Fruit fly (Drosophila melanogaster) whole organism, embryonic: ENCODE data around the gene Naxd.
A peak's percentile ranks its signal among the peaks of the same experiment; 100 is the strongest.

Source experiments
- B-H1 ChIP-seq: fragments of 200-800 bp; sonication (Bioruptor generic); IDR thresholded peaks from 3 replicates; pipeline ENCODE4 v1.3.6; 2022; ENCODE audit warnings: missing biosample characterization, missing genetic modification characterization
- CG10267 ChIP-seq: fragments of 200-800 bp; sonication (Bioruptor generic); optimal IDR thresholded peaks from 2 replicates; lab custom pipeline; 2018; ENCODE audit warnings: missing biosample characterization, mild to moderate bottlenecking, missing genetic modification characterization, moderate library complexity
- CG10431 ChIP-seq: fragments of 200-800 bp; sonication (Bioruptor generic); optimal IDR thresholded peaks from 3 replicates; lab custom pipeline; 2018; ENCODE audit warnings: missing biosample characterization, mild to moderate bottlenecking, missing genetic modification characterization
- CG12104 ChIP-seq: fragments of 200-800 bp; sonication (Bioruptor generic); optimal IDR thresholded peaks from 3 replicates; lab custom pipeline; 2016; ENCODE audit warnings: missing biosample characterization, missing genetic modification characterization
- CG14710 ChIP-seq: fragments of 200-800 bp; sonication (Bioruptor generic); optimal IDR thresholded peaks from 3 replicates; lab custom pipeline; 2019; ENCODE audit warnings: missing biosample characterization, mild to moderate bottlenecking, missing genetic modification characterization, moderate library complexity
- CG17328 ChIP-seq: fragments of 200-800 bp; sonication (Bioruptor generic); IDR thresholded peaks from 2 replicates; pipeline ENCODE4 v1.3.6; 2022; ENCODE audit warnings: missing biosample characterization, missing genetic modification characterization
- CG17361 ChIP-seq: fragments of 200-800 bp; sonication (Bioruptor generic); IDR thresholded peaks from 3 replicates; pipeline ENCODE4 v1.3.6; 2022; ENCODE audit warnings: missing biosample characterization, missing genetic modification characterization
- CG17829 ChIP-seq: fragments of 200-800 bp; optimal IDR thresholded peaks from 2 replicates; lab custom pipeline; 2019; ENCODE audit warnings: missing biosample characterization, mild to moderate bottlenecking, missing genetic modification characterization, moderate library complexity
- CG2199 ChIP-seq: fragments of 200-800 bp; sonication (Bioruptor generic); IDR thresholded peaks from 3 replicates; pipeline ENCODE4 v1.3.6; 2022; ENCODE audit warnings: missing biosample characterization, missing genetic modification characterization
- CG32772 ChIP-seq: fragments of 200-800 bp; sonication (Bioruptor generic); IDR thresholded peaks from 2 replicates; pipeline ENCODE4 v1.3.6; 2022; ENCODE audit warnings: missing biosample characterization, missing genetic modification characterization
- CG43689 ChIP-seq: fragments of 200-800 bp; sonication (Bioruptor generic); IDR thresholded peaks from 2 replicates; pipeline ENCODE4 v1.3.6; 2022; ENCODE audit warnings: missing biosample characterization, missing genetic modification characterization
- CG4854 ChIP-seq: fragments of 200-800 bp; sonication (Bioruptor generic); optimal IDR thresholded peaks from 2 replicates; lab custom pipeline; 2016; ENCODE audit warnings: missing biosample characterization, missing genetic modification characterization, inconsistent platforms
- CG7372 ChIP-seq: fragments of 200-800 bp; sonication (Bioruptor generic); IDR thresholded peaks from 2 replicates; pipeline ENCODE4 v1.3.6; 2022; ENCODE audit warnings: missing biosample characterization, missing genetic modification characterization
- CG7556 ChIP-seq: fragments of 200-800 bp; sonication (Bioruptor generic); optimal IDR thresholded peaks from 2 replicates; lab custom pipeline; 2017; ENCODE audit warnings: missing biosample characterization, mild to moderate bottlenecking, missing genetic modification characterization
- CG7839 ChIP-seq: fragments of 200-800 bp; sonication (Bioruptor generic); optimal IDR thresholded peaks from 3 replicates; lab custom pipeline; 2018; ENCODE audit warnings: missing biosample characterization, mild to moderate bottlenecking, missing genetic modification characterization, moderate library complexity
- CG7963 ChIP-seq: fragments of 200-800 bp; sonication (Bioruptor generic); IDR thresholded peaks from 3 replicates; pipeline ENCODE4 v1.3.6; 2022; ENCODE audit warnings: missing biosample characterization, missing genetic modification characterization; ENCODE audit not compliant: partially characterized antibody
- CG9609 ChIP-seq: fragments of 200-800 bp; sonication (Bioruptor generic); optimal IDR thresholded peaks from 3 replicates; lab custom pipeline; 2016; ENCODE audit warnings: missing biosample characterization, missing genetic modification characterization
- CG9727 ChIP-seq: fragments of 200-800 bp; sonication (Bioruptor generic); optimal IDR thresholded peaks from 3 replicates; lab custom pipeline; 2017; ENCODE audit warnings: missing biosample characterization, mild to moderate bottlenecking, missing genetic modification characterization
- D19B ChIP-seq: fragments of 200-800 bp; sonication (Bioruptor generic); optimal IDR thresholded peaks from 2 replicates; lab custom pipeline; 2017; ENCODE audit warnings: missing biosample characterization, mild to moderate bottlenecking, missing genetic modification characterization
- Dfd ChIP-seq, 2 experiments: fragments of >200 bp; optimal IDR thresholded peaks; 2 replicates each; lab custom pipeline; 2017; ENCODE audit warnings: missing biosample characterization in 2 of 2, missing genetic modification characterization in 2 of 2
- Doc2 ChIP-seq: fragments of 200-800 bp; sonication (Bioruptor generic); IDR thresholded peaks from 2 replicates; pipeline ENCODE4 v1.3.6; 2022; ENCODE audit warnings: missing biosample characterization, missing genetic modification characterization
- Ets65A ChIP-seq: fragments of 200-800 bp; sonication (Bioruptor generic); peaks from one replicate; lab custom pipeline; 2016; ENCODE audit warnings: missing biosample characterization, missing genetic modification characterization
- Hmr ChIP-seq: fragments of 200-800 bp; sonication (Bioruptor generic); optimal IDR thresholded peaks from 3 replicates; lab custom pipeline; 2017; ENCODE audit warnings: mild to moderate bottlenecking, missing biosample characterization, missing genetic modification reagents, missing genetic modification characterization
- Kr ChIP-seq: fragments of 200-800 bp; sonication (Bioruptor generic); optimal IDR thresholded peaks from 2 replicates; lab custom pipeline; 2017; ENCODE audit warnings: missing biosample characterization, mild to moderate bottlenecking, missing genetic modification characterization
- Lhr ChIP-seq: fragments of 200-800 bp; sonication (Bioruptor generic); optimal IDR thresholded peaks from 3 replicates; lab custom pipeline; 2017; ENCODE audit warnings: mild to moderate bottlenecking, missing biosample characterization, missing genetic modification reagents, missing genetic modification characterization
- Poxn ChIP-seq: fragments of 200-800 bp; sonication (Bioruptor generic); IDR thresholded peaks from 2 replicates; pipeline ENCODE4 v1.3.6; 2022; ENCODE audit warnings: missing biosample characterization, missing genetic modification characterization
- ab ChIP-seq: fragments of 200-800 bp; sonication (Bioruptor generic); optimal IDR thresholded peaks from 2 replicates; lab custom pipeline; 2016; ENCODE audit warnings: missing biosample characterization, missing genetic modification characterization
- aop ChIP-seq: fragments of 200-800 bp; sonication (Bioruptor generic); IDR thresholded peaks from 2 replicates; pipeline ENCODE4 v1.3.6; 2022; ENCODE audit warnings: missing biosample characterization, missing genetic modification characterization
- ato ChIP-seq: fragments of 200-800 bp; sonication (Bioruptor generic); IDR thresholded peaks from 2 replicates; pipeline ENCODE4 v1.3.6; 2022; ENCODE audit warnings: missing biosample characterization, missing genetic modification characterization; ENCODE audit not compliant: partially characterized antibody
- br ChIP-seq: fragments of >200 bp; optimal IDR thresholded peaks from 2 replicates; lab custom pipeline; 2017
- cg ChIP-seq: fragments of 200-800 bp; sonication (Bioruptor generic); optimal IDR thresholded peaks from 3 replicates; lab custom pipeline; 2019; ENCODE audit warnings: missing biosample characterization, mild to moderate bottlenecking, missing genetic modification characterization, moderate library complexity
- chn ChIP-seq: fragments of 200-800 bp; sonication (Bioruptor generic); optimal IDR thresholded peaks from 2 replicates; lab custom pipeline; 2016; ENCODE audit warnings: missing biosample characterization, missing genetic modification characterization
- ci ChIP-seq: fragments of 200-800 bp; sonication (Bioruptor generic); IDR thresholded peaks from 3 replicates; pipeline ENCODE4 v1.3.6; 2022; ENCODE audit warnings: missing biosample characterization, missing genetic modification characterization
- dm ChIP-seq: fragments of 200-800 bp; sonication (Bioruptor generic); optimal IDR thresholded peaks from 3 replicates; lab custom pipeline; 2016; ENCODE audit warnings: missing biosample characterization, missing genetic modification characterization
- fd102C ChIP-seq: fragments of 200-800 bp; sonication (Bioruptor generic); optimal IDR thresholded peaks from 2 replicates; lab custom pipeline; 2018; ENCODE audit warnings: missing biosample characterization, mild to moderate bottlenecking, missing genetic modification characterization, moderate library complexity
- her ChIP-seq: fragments of 200-800 bp; sonication (Bioruptor generic); optimal IDR thresholded peaks from 2 replicates; lab custom pipeline; 2016; ENCODE audit warnings: missing biosample characterization, missing genetic modification characterization
- insv ChIP-seq, 2 experiments: fragments of 200-800 bp; sonication (Bioruptor generic); optimal IDR thresholded peaks; 3 replicates each; lab custom pipeline; 2016 to 2018; ENCODE audit warnings: missing biosample characterization in 2 of 2, missing genetic modification characterization in 2 of 2
- mam ChIP-seq: fragments of 200-800 bp; sonication (Bioruptor generic); optimal IDR thresholded peaks from 3 replicates; lab custom pipeline; 2016; ENCODE audit warnings: missing biosample characterization, missing genetic modification characterization
- nmo ChIP-seq: fragments of 200-800 bp; sonication (Bioruptor generic); optimal IDR thresholded peaks from 2 replicates; lab custom pipeline; 2018; ENCODE audit warnings: missing biosample characterization, mild to moderate bottlenecking, missing genetic modification characterization, moderate library complexity
- odd ChIP-seq: fragments of 200-800 bp; sonication (Bioruptor generic); optimal IDR thresholded peaks from 2 replicates; lab custom pipeline; 2017; ENCODE audit warnings: missing biosample characterization, mild to moderate bottlenecking, missing genetic modification characterization
- pfk ChIP-seq: fragments of 200-800 bp; sonication (Bioruptor generic); optimal IDR thresholded peaks from 2 replicates; lab custom pipeline; 2018; ENCODE audit warnings: missing biosample characterization, mild to moderate bottlenecking, missing genetic modification characterization, moderate library complexity
- phol ChIP-seq: fragments of 200-800 bp; sonication (Bioruptor generic); optimal IDR thresholded peaks from 3 replicates; lab custom pipeline; 2018; ENCODE audit warnings: missing biosample characterization, mild to moderate bottlenecking, missing genetic modification characterization, moderate library complexity
- pros ChIP-seq: fragments of 200-800 bp; sonication (Bioruptor generic); optimal IDR thresholded peaks from 3 replicates; lab custom pipeline; 2019; ENCODE audit warnings: missing biosample characterization, mild to moderate bottlenecking, missing genetic modification characterization, moderate library complexity
- shn ChIP-seq: fragments of 200-800 bp; sonication (Bioruptor generic); optimal IDR thresholded peaks from 3 replicates; lab custom pipeline; 2016; ENCODE audit warnings: missing biosample characterization, missing genetic modification characterization
- sim ChIP-seq: fragments of 200-800 bp; sonication (Bioruptor generic); IDR thresholded peaks from 2 replicates; pipeline ENCODE4 v1.3.6; 2022; ENCODE audit warnings: missing biosample characterization, missing genetic modification characterization
- so ChIP-seq: fragments of 200-800 bp; sonication (Bioruptor generic); IDR thresholded peaks from 3 replicates; pipeline ENCODE4 v1.3.6; 2022; ENCODE audit warnings: missing biosample characterization, missing genetic modification characterization
- sqz ChIP-seq: fragments of 200-800 bp; sonication (Bioruptor generic); optimal IDR thresholded peaks from 3 replicates; lab custom pipeline; 2018; ENCODE audit warnings: missing biosample characterization, mild to moderate bottlenecking, missing genetic modification characterization
- ssp ChIP-seq: fragments of 200-800 bp; sonication (Bioruptor generic); IDR thresholded peaks from 2 replicates; pipeline ENCODE4 v1.3.6; 2022; ENCODE audit warnings: missing biosample characterization, missing genetic modification characterization
- sug ChIP-seq: fragments of 200-800 bp; optimal IDR thresholded peaks from 2 replicates; lab custom pipeline; 2019; ENCODE audit warnings: missing biosample characterization, mild to moderate bottlenecking, missing genetic modification characterization, moderate library complexity
- tio ChIP-seq: fragments of 200-800 bp; sonication (Bioruptor generic); optimal IDR thresholded peaks from 2 replicates; lab custom pipeline; 2017; ENCODE audit warnings: missing biosample characterization, missing genetic modification characterization, inconsistent platforms

Naxd gene

dm6 chr3L:19092125-19093058, 5.1 kb downstream of the Naxd start, which contains the start of gene MESR6 (continued):
- TF ChIP-seq ato (GFP tag; lab: Robert Waterston, UW) (peak; percentile 58), CG17361 (GFP tag; lab: Robert Waterston, UW) (peak; percentile 60; the same call in 2 of the 3 replicates), her (GFP tag; lab: Kevin White, UChicago) (no peak), CG7372 (GFP tag; lab: Robert Waterston, UW) (no peak), Kr (no peak), CG17829 (tag; lab: Kevin White, UChicago) (peak; percentile 22), D19B (peak; percentile 55), dm (no peak), aop (no peak), CG10267 (tag; lab: Kevin White, UChicago) (peak; percentile 52), shn (no peak), so (GFP tag; lab: Robert Waterston, UW) (no peak), CG43689 (GFP tag; lab: Robert Waterston, UW) (no peak), ab (no peak), ssp (GFP tag; lab: Robert Waterston, UW) (no peak), CG7839 (tag; lab: Kevin White, UChicago) (peak; percentile 57), br (no peak), sug (tag; lab: Kevin White, UChicago) (peak; percentile 34), CG14710 (peak; percentile 69), odd (GFP tag; lab: Kevin White, UChicago) (no peak), phol (tag; lab: Kevin White, UChicago) (peak; percentile 60), tio (no peak), Poxn (no peak), Dfd (GFP tag; optimal IDR thresholded peaks at IDR 0.05; lab: Kevin White, UChicago) (no peak), CG7556 (GFP tag; lab: Kevin White, UChicago) (peak; percentile 47), mam (GFP tag; lab: Kevin White, UChicago) (no peak), fd102C (GFP tag; lab: Kevin White, UChicago) (no peak), CG4854 (no peak), CG7963 (GFP tag; lab: Robert Waterston, UW) (peak; percentile 70; the same call in 2 of the 3 replicates), CG9727 (GFP tag; lab: Kevin White, UChicago) (peak; percentile 58), CG32772 (GFP tag; lab: Robert Waterston, UW) (no peak), CG2199 (GFP tag; lab: Robert Waterston, UW) (no peak), nmo (peak; percentile 56), insv (GFP tag; optimal IDR thresholded peaks at IDR 0.05; lab: Kevin White, UChicago) (peak in 1 of 2 experiments; percentile 24), chn (no peak), sim (GFP tag; lab: Robert Waterston, UW) (no peak), sqz (GFP tag; lab: Kevin White, UChicago) (no peak), CG10431 (GFP tag; lab: Kevin White, UChicago) (no peak), ci (no peak), Hmr (GFP tag; lab: Kevin White, UChicago) (no peak), Ets65A (GFP tag; lab: Kevin White, UChicago) (no peak), cg (no peak), CG17328 (GFP tag; lab: Robert Waterston, UW) (peak; percentile 9; the same call in 1 of the 2 replicates), Lhr (GFP tag; lab: Kevin White, UChicago) (peak; percentile 72), pfk (GFP tag; lab: Kevin White, UChicago) (no peak), pros (GFP tag; lab: Kevin White, UChicago) (no peak), CG12104 (GFP tag; lab: Kevin White, UChicago) (no peak), Doc2 (no peak), CG9609 (GFP tag; lab: Kevin White, UChicago) (no peak), B-H1 (GFP tag; lab: Robert Waterston, UW) (no peak)
